Fruit fly (Drosophila melanogaster) whole organism, embryonic: ENCODE results near the gene ClpP.

Experiments
- Aef1 ChIP-seq: fragments of 200-800 bp; sonication (Bioruptor generic); IDR thresholded peaks from 3 replicates; pipeline ENCODE4 v1.3.6; 2022; ENCODE audit warnings: missing biosample characterization, missing genetic modification characterization
- Atf3 ChIP-seq: fragments of 200-800 bp; sonication (Bioruptor generic); optimal IDR thresholded peaks from 3 replicates; lab custom pipeline; 2016; ENCODE audit warnings: missing biosample characterization, missing genetic modification characterization
- Awh ChIP-seq: fragments of 200-800 bp; sonication (Bioruptor generic); IDR thresholded peaks from 2 replicates; pipeline ENCODE4, ENCODE4 v1.3.6; 2022; ENCODE audit warnings: missing biosample characterization, missing genetic modification characterization
- BtbVII ChIP-seq: fragments of 200-800 bp; sonication (Bioruptor generic); optimal IDR thresholded peaks from 3 replicates; lab custom pipeline; 2017; ENCODE audit warnings: missing biosample characterization, mild to moderate bottlenecking, missing genetic modification characterization
- CG10147 ChIP-seq: fragments of 200-800 bp; sonication (Bioruptor generic); optimal IDR thresholded peaks from 2 replicates; lab custom pipeline; 2019; ENCODE audit warnings: missing biosample characterization, mild to moderate bottlenecking, missing genetic modification characterization, moderate library complexity
- CG1024 ChIP-seq: fragments of 200-800 bp; sonication (Bioruptor generic); IDR thresholded peaks from 2 replicates; pipeline ENCODE4 v1.3.6; 2022; ENCODE audit warnings: missing biosample characterization, missing genetic modification characterization
- CG11504 ChIP-seq: fragments of 200-800 bp; sonication (Bioruptor generic); optimal IDR thresholded peaks from 3 replicates; lab custom pipeline; 2019; ENCODE audit warnings: missing biosample characterization, mild to moderate bottlenecking, missing genetic modification characterization, moderate library complexity
- CG13775 ChIP-seq: fragments of 200-800 bp; sonication (Bioruptor generic); optimal IDR thresholded peaks from 3 replicates; lab custom pipeline; 2017; ENCODE audit warnings: missing biosample characterization, mild to moderate bottlenecking, missing genetic modification characterization
- CG14050 ChIP-seq: fragments of 200-800 bp; sonication (Bioruptor generic); IDR thresholded peaks from 3 replicates; pipeline ENCODE4 v1.3.6; 2022; ENCODE audit warnings: missing biosample characterization, missing genetic modification characterization
- CG17328 ChIP-seq: fragments of 200-800 bp; sonication (Bioruptor generic); IDR thresholded peaks from 2 replicates; pipeline ENCODE4 v1.3.6; 2022; ENCODE audit warnings: missing biosample characterization, missing genetic modification characterization
- CG17568 ChIP-seq: fragments of 200-800 bp; sonication (Bioruptor generic); optimal IDR thresholded peaks from 2 replicates; lab custom pipeline; 2018; ENCODE audit warnings: missing biosample characterization, mild to moderate bottlenecking, missing genetic modification characterization, moderate library complexity
- CG2129 ChIP-seq: fragments of 200-800 bp; sonication (Bioruptor generic); IDR thresholded peaks from 2 replicates; pipeline ENCODE4 v1.3.6; 2022; ENCODE audit warnings: missing biosample characterization, missing genetic modification characterization; ENCODE audit not compliant: partially characterized antibody
- CG31365 ChIP-seq: fragments of 200-800 bp; sonication (Bioruptor generic); optimal IDR thresholded peaks from 2 replicates; lab custom pipeline; 2018; ENCODE audit warnings: missing biosample characterization, mild to moderate bottlenecking, missing genetic modification characterization
- CG31441 ChIP-seq: fragments of 200-800 bp; sonication (Bioruptor generic); IDR thresholded peaks from 2 replicates; pipeline ENCODE4 v1.3.6; 2022; ENCODE audit warnings: missing biosample characterization, missing genetic modification characterization
- CG3281 ChIP-seq: fragments of 200-800 bp; sonication (Bioruptor generic); optimal IDR thresholded peaks from 3 replicates; lab custom pipeline; 2017; ENCODE audit warnings: missing biosample characterization, mild to moderate bottlenecking, missing genetic modification characterization
- CG33557 ChIP-seq: fragments of 200-800 bp; sonication (Bioruptor generic); optimal IDR thresholded peaks from 2 replicates; lab custom pipeline; 2019; ENCODE audit warnings: missing biosample characterization, mild to moderate bottlenecking, missing genetic modification characterization, moderate library complexity
- CG6272 ChIP-seq: fragments of 200-800 bp; sonication (Bioruptor generic); IDR thresholded peaks from 2 replicates; pipeline ENCODE4 v1.3.6; 2022; ENCODE audit warnings: missing biosample characterization, missing genetic modification characterization
- CG8765 ChIP-seq: fragments of 200-800 bp; sonication (Bioruptor generic); IDR thresholded peaks from 2 replicates; pipeline ENCODE4 v1.3.6; 2022; ENCODE audit warnings: missing biosample characterization, missing genetic modification characterization
- CG9727 ChIP-seq: fragments of 200-800 bp; sonication (Bioruptor generic); optimal IDR thresholded peaks from 3 replicates; lab custom pipeline; 2017; ENCODE audit warnings: missing biosample characterization, mild to moderate bottlenecking, missing genetic modification characterization
- CkIIα-i1 ChIP-seq: fragments of 200-800 bp; sonication (Bioruptor generic); IDR thresholded peaks from 2 replicates; pipeline ENCODE4 v1.3.6; 2022; ENCODE audit warnings: missing biosample characterization, missing genetic modification characterization
- Dbx ChIP-seq: fragments of 200-800 bp; sonication (Bioruptor generic); IDR thresholded peaks from 3 replicates; pipeline ENCODE4 v1.3.6; 2022; ENCODE audit warnings: missing biosample characterization, missing genetic modification characterization
- Deaf1 ChIP-seq: fragments of 200-800 bp; optimal IDR thresholded peaks from 3 replicates; lab custom pipeline; 2019; ENCODE audit warnings: missing biosample characterization, mild to moderate bottlenecking, missing genetic modification characterization, moderate library complexity
- Dip2 ChIP-seq: fragments of 200-800 bp; sonication (Bioruptor generic); IDR thresholded peaks from 2 replicates; pipeline ENCODE4 v1.3.6; 2022; ENCODE audit warnings: missing biosample characterization, missing genetic modification characterization
- Dip3 ChIP-seq: fragments of 200-800 bp; sonication (Bioruptor generic); optimal IDR thresholded peaks from 3 replicates; lab custom pipeline; 2016; ENCODE audit warnings: missing biosample characterization, missing genetic modification characterization
- Elba2 ChIP-seq: fragments of 200-800 bp; sonication (Bioruptor generic); optimal IDR thresholded peaks from 3 replicates; lab custom pipeline; 2016; ENCODE audit warnings: missing biosample characterization, missing genetic modification characterization
- GATAe ChIP-seq: fragments of 200-800 bp; sonication (Bioruptor generic); conservative IDR thresholded peaks from 2 replicates; pipeline ENCODE4 v1.3.6; 2022; ENCODE audit warnings: missing biosample characterization, missing genetic modification characterization
- H15 ChIP-seq: fragments of 200-800 bp; sonication (Bioruptor generic); IDR thresholded peaks from 3 replicates; pipeline ENCODE4 v1.3.6; 2022; ENCODE audit warnings: missing biosample characterization, missing genetic modification characterization
- HHEX ChIP-seq: fragments of 200-800 bp; sonication (Bioruptor generic); optimal IDR thresholded peaks from 3 replicates; lab custom pipeline; 2017; ENCODE audit warnings: missing biosample characterization, mild to moderate bottlenecking, missing genetic modification characterization, missing genetic modification reagents
- Hand ChIP-seq: fragments of 200-800 bp; sonication (Bioruptor generic); optimal IDR thresholded peaks from 2 replicates; lab custom pipeline; 2017; ENCODE audit warnings: mild to moderate bottlenecking, missing biosample characterization, missing genetic modification reagents, missing genetic modification characterization
- Lpt ChIP-seq: fragments of >200 bp; optimal IDR thresholded peaks from 2 replicates; lab custom pipeline; 2018; ENCODE audit warnings: missing biosample characterization, missing genetic modification characterization
- Mad ChIP-seq: fragments of 200-800 bp; sonication (Bioruptor generic); optimal IDR thresholded peaks from 2 replicates; lab custom pipeline; 2016; ENCODE audit warnings: missing biosample characterization, missing genetic modification characterization
- NK7.1 ChIP-seq: fragments of 200-800 bp; sonication (Bioruptor generic); optimal IDR thresholded peaks from 3 replicates; lab custom pipeline; 2016; ENCODE audit warnings: missing biosample characterization, missing genetic modification characterization
- Oaz ChIP-seq: fragments of 200-800 bp; sonication (Bioruptor generic); IDR thresholded peaks from 2 replicates; pipeline ENCODE4 v1.3.6; 2022; ENCODE audit warnings: missing biosample characterization, missing genetic modification characterization
- Opbp ChIP-seq: fragments of 200-800 bp; sonication (Bioruptor generic); IDR thresholded peaks from 3 replicates; pipeline ENCODE4 v1.3.6; 2022; ENCODE audit warnings: missing biosample characterization, missing genetic modification characterization; ENCODE audit not compliant: partially characterized antibody
- Sox102F ChIP-seq: fragments of 200-800 bp; sonication (Bioruptor generic); optimal IDR thresholded peaks from 2 replicates; lab custom pipeline; 2018; ENCODE audit warnings: missing biosample characterization, mild to moderate bottlenecking, missing genetic modification characterization, moderate library complexity
- abd-A ChIP-seq: fragments of 200-800 bp; sonication (Bioruptor generic); optimal IDR thresholded peaks from 3 replicates; lab custom pipeline; 2019; ENCODE audit warnings: missing biosample characterization, mild to moderate bottlenecking, missing genetic modification characterization, moderate library complexity
- chn ChIP-seq: fragments of 200-800 bp; sonication (Bioruptor generic); optimal IDR thresholded peaks from 2 replicates; lab custom pipeline; 2016; ENCODE audit warnings: missing biosample characterization, missing genetic modification characterization
- cwo ChIP-seq: fragments of 200-800 bp; sonication (Bioruptor generic); optimal IDR thresholded peaks from 3 replicates; lab custom pipeline; 2017; ENCODE audit warnings: missing biosample characterization, missing genetic modification characterization, mild to moderate bottlenecking, moderate library complexity, missing genetic modification reagents
- dmrt11E ChIP-seq: fragments of 200-800 bp; sonication (Bioruptor generic); optimal IDR thresholded peaks from 3 replicates; lab custom pipeline; 2018; ENCODE audit warnings: missing biosample characterization, mild to moderate bottlenecking, missing genetic modification characterization, moderate library complexity
- exex ChIP-seq: fragments of 200-800 bp; sonication (Bioruptor generic); optimal IDR thresholded peaks from 4 replicates; lab custom pipeline; 2018; ENCODE audit warnings: missing biosample characterization, mild to moderate bottlenecking, missing genetic modification characterization, moderate library complexity
- fu2 ChIP-seq: fragments of 200-800 bp; sonication (Bioruptor generic); optimal IDR thresholded peaks from 2 replicates; lab custom pipeline; 2016; ENCODE audit warnings: missing biosample characterization, missing genetic modification characterization
- gfzf ChIP-seq: fragments of 200-800 bp; sonication (Bioruptor generic); optimal IDR thresholded peaks from 2 replicates; lab custom pipeline; 2016; ENCODE audit warnings: missing biosample characterization, mild to moderate bottlenecking, missing genetic modification characterization, moderate library complexity
- grn ChIP-seq: fragments of 200-800 bp; sonication (Bioruptor generic); optimal IDR thresholded peaks from 3 replicates; lab custom pipeline; 2017; ENCODE audit warnings: missing biosample characterization, missing genetic modification characterization
- kay ChIP-seq: fragments of 200-800 bp; sonication (Bioruptor generic); optimal IDR thresholded peaks from 2 replicates; lab custom pipeline; 2016; ENCODE audit warnings: missing biosample characterization, missing genetic modification characterization
- mld ChIP-seq: fragments of 200-800 bp; sonication (Bioruptor generic); IDR thresholded peaks from 3 replicates; pipeline ENCODE4 v1.3.6; 2022; ENCODE audit warnings: missing biosample characterization, missing genetic modification characterization; ENCODE audit not compliant: partially characterized antibody
- odd ChIP-seq: fragments of 200-800 bp; sonication (Bioruptor generic); optimal IDR thresholded peaks from 2 replicates; lab custom pipeline; 2017; ENCODE audit warnings: missing biosample characterization, mild to moderate bottlenecking, missing genetic modification characterization
- seq ChIP-seq: fragments of 200-800 bp; sonication (Bioruptor generic); IDR thresholded peaks from 2 replicates; pipeline ENCODE4 v1.3.6; 2022; ENCODE audit warnings: missing biosample characterization, missing genetic modification characterization
- sim ChIP-seq: fragments of 200-800 bp; sonication (Bioruptor generic); IDR thresholded peaks from 2 replicates; pipeline ENCODE4 v1.3.6; 2022; ENCODE audit warnings: missing biosample characterization, missing genetic modification characterization
- tll ChIP-seq, 2 experiments: fragments of 200-800 bp in 1 of 2; fragments of >200 bp in 1 of 2; sonication (Bioruptor generic) in 1 of 2; optimal IDR thresholded peaks; 2 replicates each; lab custom pipeline; 2017 to 2019; ENCODE audit warnings: missing biosample characterization in 2 of 2, missing genetic modification characterization in 2 of 2, mild to moderate bottlenecking in 1 of 2, moderate library complexity in 1 of 2
- toy ChIP-seq: fragments of 200-800 bp; sonication (Bioruptor generic); IDR thresholded peaks from 2 replicates; pipeline ENCODE4 v1.3.6; 2022; ENCODE audit warnings: missing biosample characterization, missing genetic modification characterization
- trh ChIP-seq: fragments of 200-800 bp; sonication (Bioruptor generic); optimal IDR thresholded peaks from 2 replicates; lab custom pipeline; 2016; ENCODE audit warnings: missing biosample characterization, missing genetic modification characterization

ClpP gene

dm6 chr2L:10339212-10339721, 17.3 kb upstream of the ClpP start, which contains the start of gene SamDC (continued):
- TF ChIP-seq CG31365 (tag; lab: Kevin White, UChicago) (no peak), grn (peak; percentile 99), odd (GFP tag; lab: Kevin White, UChicago) (no peak), Elba2 (GFP tag; lab: Kevin White, UChicago) (no peak), mld (GFP tag; lab: Robert Waterston, UW) (peak; percentile 85), CG14050 (GFP tag; lab: Robert Waterston, UW) (peak; percentile 19; the same call in 1 of the 3 replicates), gfzf (GFP tag; lab: Kevin White, UChicago) (peak; percentile 35), Dip2 (GFP tag; lab: Robert Waterston, UW) (no peak), BtbVII (peak; percentile 36), CG9727 (GFP tag; lab: Kevin White, UChicago) (no peak), Aef1 (GFP tag; lab: Robert Waterston, UW) (peak; percentile 24; the same call in 1 of the 3 replicates), CkIIα-i1 (GFP tag; lab: Robert Waterston, UW) (no peak), sim (GFP tag; lab: Robert Waterston, UW) (no peak), Sox102F (peak; percentile 54), Dbx (GFP tag; lab: Robert Waterston, UW) (peak; percentile 73; the same call in 2 of the 3 replicates), CG8765 (GFP tag; lab: Robert Waterston, UW) (no peak), NK7.1 (peak; percentile 27), abd-A (tag; lab: Kevin White, UChicago) (no peak), CG13775 (GFP tag; lab: Kevin White, UChicago) (peak; percentile 45), Oaz (GFP tag; lab: Robert Waterston, UW) (no peak), CG2129 (GFP tag; lab: Robert Waterston, UW) (peak; percentile 57; the same call in 1 of the 2 replicates), toy (GFP tag; lab: Robert Waterston, UW) (no peak), CG3281 (GFP tag; lab: Kevin White, UChicago) (peak; percentile 26), kay (GFP tag; lab: Kevin White, UChicago) (no peak), H15 (GFP tag; lab: Robert Waterston, UW) (no peak), Lpt (GFP tag; lab: Kevin White, UChicago) (no peak), Atf3 (no peak), CG17568 (GFP tag; lab: Kevin White, UChicago) (no peak), tll (GFP tag; optimal IDR thresholded peaks at IDR 0.05; lab: Kevin White, UChicago) (no peak), Opbp (peak; percentile 83), CG17328 (GFP tag; lab: Robert Waterston, UW) (peak; percentile 24; the same call in 1 of the 2 replicates), cwo (GFP tag; lab: Kevin White, UChicago) (no peak), CG10147 (GFP tag; lab: Kevin White, UChicago) (no peak), exex (no peak), Dip3 (GFP tag; lab: Kevin White, UChicago) (peak; percentile 24), HHEX (GFP tag; lab: Kevin White, UChicago) (peak; percentile 48), Deaf1 (tag; lab: Kevin White, UChicago) (no peak), fu2 (GFP tag; lab: Kevin White, UChicago) (no peak), CG11504 (tag; lab: Kevin White, UChicago) (peak; percentile 73), CG31441 (GFP tag; lab: Robert Waterston, UW) (peak; percentile 49; the same call in 1 of the 2 replicates), dmrt11E (tag; lab: Kevin White, UChicago) (peak; percentile 38), CG6272 (no peak), seq (GFP tag; lab: Robert Waterston, UW) (no peak), chn (peak; percentile 10), trh (GFP tag; lab: Kevin White, UChicago) (no peak), Mad (GFP tag; lab: Kevin White, UChicago) (peak; percentile 4), GATAe (GFP tag; lab: Robert Waterston, UW) (no peak), Awh (no peak), Hand (no peak), CG1024 (GFP tag; lab: Robert Waterston, UW) (peak; percentile 95), CG33557 (GFP tag; lab: Kevin White, UChicago) (no peak)
